Fruit fly (Drosophila melanogaster): ENCODE measurements around the gene CG12231.

CG12231 gene

DNA sequence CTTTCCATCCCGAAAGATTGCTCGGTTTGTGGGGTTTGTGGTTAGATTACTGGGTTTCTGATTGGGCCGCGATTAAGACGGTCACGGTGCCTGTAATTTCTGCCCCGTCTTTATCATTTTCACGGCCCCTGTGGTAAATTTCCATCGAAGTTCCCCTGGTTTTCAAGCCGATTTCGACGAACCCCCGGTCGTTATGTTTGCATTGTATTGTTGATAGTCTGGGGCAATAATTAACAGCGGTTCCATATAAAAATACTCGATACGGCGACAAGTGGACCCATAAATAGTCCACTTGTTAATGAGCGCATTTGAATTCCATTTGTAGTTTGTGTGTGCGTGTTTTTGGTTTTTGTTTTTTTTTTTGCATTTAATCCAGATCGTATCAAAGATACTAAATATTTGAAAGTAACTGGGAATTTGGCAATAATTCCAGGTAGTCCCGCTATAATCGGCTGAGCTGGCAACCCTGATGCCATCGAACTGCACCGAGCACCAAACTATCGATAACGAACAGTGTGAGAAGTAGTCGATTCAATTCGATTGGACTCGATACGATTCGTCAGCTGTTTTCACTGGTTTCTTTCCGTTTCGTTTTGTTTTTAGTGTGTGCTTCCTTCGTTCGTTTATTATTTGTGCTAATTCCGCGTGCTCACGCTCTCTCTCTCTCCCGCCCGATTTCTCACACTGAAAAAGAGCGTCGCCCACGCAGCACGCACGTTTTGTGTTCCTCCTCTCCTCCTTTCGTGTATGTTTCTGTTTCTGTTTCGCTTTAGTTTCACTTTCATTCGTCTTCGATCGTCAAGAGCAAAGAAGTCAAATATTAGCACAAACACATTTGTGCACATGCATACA, 26.0 kb downstream of the CG12231 start (continued):
- TF ChIP-seq slp2 (GFP tag; optimal IDR thresholded peaks at IDR 0.05): peak; percentile 9
- peak; percentile 49 for TF ChIP-seq gro (GFP tag; optimal IDR thresholded peaks at IDR 0.05)
- no peak for TF ChIP-seq so (GFP tag; IDR thresholded peaks at IDR 0.05)
- TF ChIP-seq maf-S (GFP tag; optimal IDR thresholded peaks at IDR 0.05): peak; percentile 35
- no peak for TF ChIP-seq Vsx1 (GFP tag; optimal IDR thresholded peaks at IDR 0.05)
- no peak for TF ChIP-seq Fer2 (tag; optimal IDR thresholded peaks at IDR 0.05)
- TF ChIP-seq CG10462 (GFP tag; optimal IDR thresholded peaks at IDR 0.05): no peak
- TF ChIP-seq Lim3 (GFP tag; IDR thresholded peaks at IDR 0.05): no peak
- no peak for TF ChIP-seq Elba2 (GFP tag; optimal IDR thresholded peaks at IDR 0.05)
- peak; percentile 66 for TF ChIP-seq CHES-1-like (GFP tag; optimal IDR thresholded peaks at IDR 0.05)
- no peak for TF ChIP-seq CG8765 (GFP tag; IDR thresholded peaks at IDR 0.05)
- no peak for TF ChIP-seq CG18011 (GFP tag; optimal IDR thresholded peaks at IDR 0.05)
- no peak for TF ChIP-seq dimm (GFP tag; IDR thresholded peaks at IDR 0.05)
- TF ChIP-seq ci (GFP tag; IDR thresholded peaks at IDR 0.05): peak; percentile 17; the same call in 1 of the 3 replicates
- TF ChIP-seq Poxn (GFP tag; IDR thresholded peaks at IDR 0.05): no peak
- TF ChIP-seq Chrac-16 (GFP tag; optimal IDR thresholded peaks at IDR 0.05): no peak
- TF ChIP-seq CG7357 (GFP tag; IDR thresholded peaks at IDR 0.05): no peak
- peak; percentile 87 for TF ChIP-seq amos (GFP tag; IDR thresholded peaks at IDR 0.05; ENCODE audit: partially characterized antibody)
- TF ChIP-seq run (tag; optimal IDR thresholded peaks at IDR 0.05): no peak
- TF ChIP-seq CG18262 (tag; optimal IDR thresholded peaks at IDR 0.05): no peak
- TF ChIP-seq CG30020 (tag; optimal IDR thresholded peaks at IDR 0.05): no peak
- TF ChIP-seq CG4404 (GFP tag; IDR thresholded peaks at IDR 0.05): no peak
- no peak for TF ChIP-seq grau (tag; optimal IDR thresholded peaks at IDR 0.05)
- TF ChIP-seq vvl (GFP tag; IDR thresholded peaks at IDR 0.05): peak; percentile 67
- TF ChIP-seq zen (tag; optimal IDR thresholded peaks at IDR 0.05): no peak
- no peak for TF ChIP-seq Rx (GFP tag; IDR thresholded peaks at IDR 0.05)
- no peak for TF ChIP-seq dmrt11E (tag; optimal IDR thresholded peaks at IDR 0.05)
- TF ChIP-seq Bgb (GFP tag; IDR thresholded peaks at IDR 0.05; ENCODE audit: partially characterized antibody): peak; percentile 90
- no peak for TF ChIP-seq CG2889 (GFP tag; IDR thresholded peaks at IDR 0.05)
- TF ChIP-seq emc (GFP tag; optimal IDR thresholded peaks at IDR 0.05): peak; percentile 22
- TF ChIP-seq CG3838 (GFP tag; optimal IDR thresholded peaks at IDR 0.05): no peak
- peak; percentile 81; the same call in 2 of the 3 replicates for TF ChIP-seq CG7963 (GFP tag; IDR thresholded peaks at IDR 0.05; ENCODE audit: partially characterized antibody)
- TF ChIP-seq crol (GFP tag; IDR thresholded peaks at IDR 0.05): peak; percentile 30; the same call in 1 of the 2 replicates
- no peak for TF ChIP-seq ATbp (GFP tag; optimal IDR thresholded peaks at IDR 0.05)
- peak; percentile 1 for TF ChIP-seq CG33213 (GFP tag; optimal IDR thresholded peaks at IDR 0.05)
- peak; percentile 39 for TF ChIP-seq CG9215 (GFP tag; IDR thresholded peaks at IDR 0.05)
- peak; percentile 82 for TF ChIP-seq Scr (GFP tag; IDR thresholded peaks at IDR 0.05; ENCODE audit: partially characterized antibody)
- TF ChIP-seq CG9932 (GFP tag; IDR thresholded peaks at IDR 0.05): peak; percentile 64
- TF ChIP-seq Hr78 (GFP tag; optimal IDR thresholded peaks at IDR 0.05): no peak
- no peak for TF ChIP-seq CG8944 (GFP tag; optimal IDR thresholded peaks at IDR 0.05)
- TF ChIP-seq CG15601 (tag; optimal IDR thresholded peaks at IDR 0.05): no peak
- TF ChIP-seq Neu2 (GFP tag; optimal IDR thresholded peaks at IDR 0.05; ENCODE audit: borderline replicate concordance): no peak
- peak; percentile 3 for TF ChIP-seq CG13424 (tag; optimal IDR thresholded peaks at IDR 0.05)
- TF ChIP-seq Six4 (GFP tag; optimal IDR thresholded peaks at IDR 0.05): peak; percentile 17
- no peak for TF ChIP-seq shn (GFP tag; optimal IDR thresholded peaks at IDR 0.05)
- TF ChIP-seq Bdp1 (GFP tag; optimal IDR thresholded peaks at IDR 0.05): peak; percentile 47
- peak; percentile 89 for TF ChIP-seq CG2199 (GFP tag; IDR thresholded peaks at IDR 0.05)
- peak; percentile 15 for TF ChIP-seq wek (GFP tag; optimal IDR thresholded peaks at IDR 0.05)
- TF ChIP-seq CG6854 (GFP tag; optimal IDR thresholded peaks at IDR 0.05): no peak
